Fruit fly (Drosophila melanogaster) whole organism, wandering third instar larva: ENCODE results near the gene CG10237.

Experiments used
- CrebA ChIP-seq: fragments of 200-800 bp; sonication (Bioruptor generic); optimal IDR thresholded peaks from 2 replicates; lab custom pipeline; 2016; ENCODE audit warnings: missing biosample characterization, mild to moderate bottlenecking, missing genetic modification characterization, borderline replicate concordance
- Hnf4 ChIP-seq: fragments of 200-800 bp; sonication (Bioruptor generic); optimal IDR thresholded peaks from 2 replicates; lab custom pipeline; 2016; ENCODE audit warnings: missing biosample characterization, mild to moderate bottlenecking, missing genetic modification characterization
- Myc ChIP-seq: fragments of >200 bp; optimal IDR thresholded peaks from 2 replicates; lab custom pipeline; 2017
- lola ChIP-seq: fragments of >200 bp; optimal IDR thresholded peaks from 2 replicates; lab custom pipeline; 2017; ENCODE audit warnings: missing biosample characterization, missing genetic modification characterization
- pan ChIP-seq: fragments of >200 bp; optimal IDR thresholded peaks from 2 replicates; lab custom pipeline; 2017

dm6 chr2L:19421573-19421972 lies 21.0 kb downstream of the CG10237 start:
- TF ChIP-seq Hnf4 (no peak), Myc (no peak), lola (GFP tag; lab: Kevin White, UChicago) (no peak), CrebA (GFP tag; lab: Kevin White, UChicago) (no peak), pan (lab: Kevin White, UChicago) (no peak)
